Fruit fly (Drosophila melanogaster): ENCODE data around the gene MAPk-Ak2.

The MAPk-Ak2 gene

dm6 chrX:5746864-5747861 lies 16.8 kb downstream of the MAPk-Ak2 start, which contains the start of the genes IntS6 and Rtel1:
Gene IntS6, minus strand, starts transcription at chrX:5747254.
Gene Rtel1, plus strand, starts transcription at chrX:5747747.
- TF ChIP-seq CG4318 (GFP tag; optimal IDR thresholded peaks at IDR 0.05), result peak; percentile 81
- peak; percentile 96 for TF ChIP-seq svp (GFP tag)
- peak; percentile 91 for TF ChIP-seq Eip75B (GFP tag; optimal IDR thresholded peaks at IDR 0.05)
- TF ChIP-seq Sox102F (GFP tag; optimal IDR thresholded peaks at IDR 0.05), result peak; percentile 92
- peak; percentile 80 for TF ChIP-seq dsx (GFP tag; optimal IDR thresholded peaks at IDR 0.05; ENCODE audit: poor library complexity, severe bottlenecking)
- peak; percentile 91 for TF ChIP-seq CG15336 (GFP tag; IDR thresholded peaks at IDR 0.05)
- TF ChIP-seq CG11762 (GFP tag; optimal IDR thresholded peaks at IDR 0.05; ENCODE audit: insufficient read depth), result peak; percentile 87
- peak; percentile 74 for TF ChIP-seq spab (GFP tag; optimal IDR thresholded peaks at IDR 0.05)
- peak; percentile 88 for TF ChIP-seq CG3032 (tag; optimal IDR thresholded peaks at IDR 0.05)
- TF ChIP-seq CG6792 (GFP tag; optimal IDR thresholded peaks at IDR 0.05), result peak; percentile 86
- TF ChIP-seq Eip93F (GFP tag; optimal IDR thresholded peaks at IDR 0.05), result peak; percentile 61
- TF ChIP-seq CG11294 (GFP tag; IDR thresholded peaks at IDR 0.05), result peak; percentile 83
- peak; percentile 77 for TF ChIP-seq vri (GFP tag; optimal IDR thresholded peaks at IDR 0.05)
- TF ChIP-seq salr (GFP tag; optimal IDR thresholded peaks at IDR 0.05), result peak; percentile 74 to 81
- peak; percentile 87 for TF ChIP-seq CG34406 (GFP tag; optimal IDR thresholded peaks at IDR 0.05)
- peak; percentile 87 for TF ChIP-seq CG8119 (GFP tag; IDR thresholded peaks at IDR 0.05)
- TF ChIP-seq acj6 (GFP tag; optimal IDR thresholded peaks at IDR 0.05), result peak; percentile 90
- peak; percentile 73 for TF ChIP-seq Blimp-1 (GFP tag; optimal IDR thresholded peaks at IDR 0.05)
- peak; percentile 87 for TF ChIP-seq CG8319 (GFP tag; optimal IDR thresholded peaks at IDR 0.05)
- peak; percentile 87 for TF ChIP-seq CG10669 (GFP tag; optimal IDR thresholded peaks at IDR 0.05)
- peak; percentile 94 for TF ChIP-seq cyc (GFP tag; optimal IDR thresholded peaks at IDR 0.05)
- TF ChIP-seq pdm3 (GFP tag; optimal IDR thresholded peaks at IDR 0.05), result peak; percentile 94
- TF ChIP-seq CG32006 (GFP tag; optimal IDR thresholded peaks at IDR 0.05), result peak; percentile 90
- TF ChIP-seq CG9139 (GFP tag; optimal IDR thresholded peaks at IDR 0.05), result peak; percentile 65
- peak; percentile 95 for TF ChIP-seq CG31627 (GFP tag; optimal IDR thresholded peaks at IDR 0.05)
- peak; percentile 93 for TF ChIP-seq OdsH (GFP tag; optimal IDR thresholded peaks at IDR 0.05)
- peak; percentile 89 for TF ChIP-seq CG8632 (GFP tag; optimal IDR thresholded peaks at IDR 0.05)
- TF ChIP-seq Met (GFP tag; optimal IDR thresholded peaks at IDR 0.05), result peak; percentile 95
- peak; percentile 84 for TF ChIP-seq fkh (GFP tag; optimal IDR thresholded peaks at IDR 0.05)
- peak; percentile 90 for TF ChIP-seq Sox15 (GFP tag; optimal IDR thresholded peaks at IDR 0.05)
- TF ChIP-seq ss (GFP tag; optimal IDR thresholded peaks at IDR 0.05), result peak; percentile 78 to 88
- peak; percentile 82 for TF ChIP-seq net (GFP tag; optimal IDR thresholded peaks at IDR 0.05)
- peak; percentile 89 for TF ChIP-seq CG11902 (GFP tag; optimal IDR thresholded peaks at IDR 0.05)
- TF ChIP-seq achi (GFP tag; optimal IDR thresholded peaks at IDR 0.05), result peak; percentile 89
- peak; percentile 86 for TF ChIP-seq Ets96B (tag; optimal IDR thresholded peaks at IDR 0.05)
- peak; percentile 91 for TF ChIP-seq CG6163 (GFP tag; IDR thresholded peaks at IDR 0.05)
- TF ChIP-seq CG7368 (GFP tag; optimal IDR thresholded peaks at IDR 0.05), result peak; percentile 82
- TF ChIP-seq fd85E (GFP tag; optimal IDR thresholded peaks at IDR 0.05), result peak; percentile 40
- peak; percentile 84 for TF ChIP-seq CG6276 (GFP tag; optimal IDR thresholded peaks at IDR 0.05)
- TF ChIP-seq Hr38 (GFP tag; optimal IDR thresholded peaks at IDR 0.05), result peak; percentile 26
- peak; percentile 94 for TF ChIP-seq Hr4 (GFP tag; optimal IDR thresholded peaks at IDR 0.05)
- peak; percentile 76 for TF ChIP-seq Lpt (GFP tag; optimal IDR thresholded peaks at IDR 0.05)
- TF ChIP-seq CG6808 (GFP tag; optimal IDR thresholded peaks at IDR 0.05), result peak; percentile 80
- TF ChIP-seq eg (GFP tag; IDR thresholded peaks at IDR 0.05), result peak; percentile 92
- TF ChIP-seq CG3919 (GFP tag; optimal IDR thresholded peaks at IDR 0.05), result peak; percentile 88
- TF ChIP-seq Eip78C (GFP tag), result peak; percentile 96
- TF ChIP-seq Sox14 (GFP tag; optimal IDR thresholded peaks at IDR 0.05), result peak; percentile 94
- peak; percentile 91 for TF ChIP-seq CG10631 (GFP tag; optimal IDR thresholded peaks at IDR 0.05)
- TF ChIP-seq CG6854 (GFP tag; optimal IDR thresholded peaks at IDR 0.05), result peak; percentile 64

Measured in whole organism, prepupa.